Worm (Caenorhabditis elegans) whole organism, L4 larva: ENCODE results near the gene F13D2.1.

Source experiments
- F26F4.8 ChIP-seq: fragments of 200-800 bp; sonication (Bioruptor generic); conservative IDR thresholded peaks from 2 replicates; pipeline ENCODE4 v1.3.6; 2022; ENCODE audit warnings: missing genetic modification characterization, missing compliant biosample characterization
- R02D3.7 ChIP-seq: fragments of 150-350 bp; sonication (generic microtip); optimal IDR thresholded peaks from 3 replicates; lab custom pipeline; 2014; ENCODE audit warnings: missing biosample characterization, missing genetic modification characterization
- Y48G9A.11 ChIP-seq: fragments of 200-800 bp; sonication (Bioruptor generic); IDR thresholded peaks from 2 replicates; pipeline ENCODE4 v1.3.6; 2022; ENCODE audit warnings: missing genetic modification reagents, missing genetic modification characterization, missing compliant biosample characterization
- ZK337.2 ChIP-seq: fragments of 200-800 bp; sonication (Bioruptor generic); IDR thresholded peaks from 2 replicates; pipeline ENCODE4 v1.3.6; 2022; ENCODE audit warnings: missing genetic modification reagents, missing genetic modification characterization, missing compliant biosample characterization
- aha-1 ChIP-seq: fragments of 150-350 bp; peaks from one replicate; lab custom pipeline; 2014; ENCODE audit warnings: missing biosample characterization, missing genetic modification characterization
- aly-2 ChIP-seq: sonication (generic microtip); optimal IDR thresholded peaks from 2 replicates; lab custom pipeline; 2018; ENCODE audit warnings: missing biosample characterization, missing genetic modification characterization
- ama-1 ChIP-seq: fragments of 150-350 bp; optimal IDR thresholded peaks from 2 replicates; lab custom pipeline; 2014; ENCODE audit warnings: inconsistent platforms, mixed read lengths
- arid-1 ChIP-seq: fragments of 200-800 bp; sonication (Bioruptor generic); conservative IDR thresholded peaks from 2 replicates; pipeline ENCODE4 v1.3.6; 2022; ENCODE audit warnings: missing genetic modification reagents, missing genetic modification characterization, missing compliant biosample characterization
- attf-4 ChIP-seq: sonication (generic microtip); optimal IDR thresholded peaks from 3 replicates; lab custom pipeline; 2017; ENCODE audit warnings: missing biosample characterization, missing genetic modification characterization
- ceh-28 ChIP-seq: fragments of 150-350 bp; optimal IDR thresholded peaks from 2 replicates; lab custom pipeline; 2014; ENCODE audit warnings: missing biosample characterization, missing genetic modification reagents, missing genetic modification characterization
- ceh-32 ChIP-seq: sonication (generic microtip); optimal IDR thresholded peaks from 2 replicates; lab custom pipeline; 2016; ENCODE audit warnings: mild to moderate bottlenecking, missing genetic modification characterization, missing compliant biosample characterization; ENCODE audit not compliant: poor library complexity
- cey-2 ChIP-seq: sonication (generic microtip); optimal IDR thresholded peaks from 3 replicates; lab custom pipeline; 2017; ENCODE audit warnings: missing genetic modification characterization, mild to moderate bottlenecking, missing compliant biosample characterization, antibody characterized with exemption, borderline replicate concordance; ENCODE audit not compliant: insufficient read depth
- daf-16 ChIP-seq, 3 experiments: sonication (generic microtip); optimal IDR thresholded peaks; 2 replicates each; lab custom pipeline; 2016 to 2017; ENCODE audit warnings: missing genetic modification characterization in 3 of 3, missing genetic modification reagents in 3 of 3, mild to moderate bottlenecking in 2 of 3, missing compliant biosample characterization in 2 of 3, missing biosample characterization in 1 of 3, moderate library complexity in 1 of 3
- daf-8 ChIP-seq: fragments of 200-800 bp; sonication (Bioruptor generic); IDR thresholded peaks from 2 replicates; pipeline ENCODE4 v1.3.6; 2022; ENCODE audit warnings: missing genetic modification characterization, missing compliant biosample characterization
- duxl-1 ChIP-seq: sonication (generic microtip); optimal IDR thresholded peaks from 2 replicates; lab custom pipeline; 2016; ENCODE audit warnings: mild to moderate bottlenecking, missing genetic modification characterization, moderate library complexity, missing compliant biosample characterization; ENCODE audit not compliant: poor library complexity
- egl-27 ChIP-seq: sonication (generic microtip); optimal IDR thresholded peaks from 3 replicates; lab custom pipeline; 2017; ENCODE audit warnings: missing biosample characterization, missing genetic modification reagents, missing genetic modification characterization
- fos-1 ChIP-seq: fragments of 150-350 bp; optimal IDR thresholded peaks from 2 replicates; lab custom pipeline; 2014; ENCODE audit warnings: missing biosample characterization, missing genetic modification characterization
- hif-1 ChIP-seq, 2 experiments: sonication (generic microtip); optimal IDR thresholded peaks; 2 replicates each; lab custom pipeline; 2016 to 2017; ENCODE audit warnings: missing compliant biosample characterization in 2 of 2, missing genetic modification characterization in 2 of 2, missing genetic modification reagents in 2 of 2, missing genotype in 2 of 2, mild to moderate bottlenecking in 1 of 2
- hlh-11 ChIP-seq: fragments of 200-800 bp; sonication (Bioruptor generic); optimal IDR thresholded peaks from 2 replicates; lab custom pipeline; 2018; ENCODE audit warnings: mild to moderate bottlenecking, missing genetic modification characterization, missing compliant biosample characterization
- lin-1 ChIP-seq: fragments of 200-800 bp; sonication (Bioruptor generic); IDR thresholded peaks from 2 replicates; pipeline ENCODE4 v1.3.6; 2022; ENCODE audit warnings: missing genetic modification reagents, missing genetic modification characterization, missing compliant biosample characterization
- lin-15B ChIP-seq: fragments of 150-350 bp; sonication (generic microtip); optimal IDR thresholded peaks from 3 replicates; lab custom pipeline; 2014; ENCODE audit warnings: missing biosample characterization, missing genetic modification characterization
- mdt-29 ChIP-seq: fragments of 200-800 bp; sonication (Bioruptor generic); IDR thresholded peaks from 2 replicates; pipeline ENCODE4 v1.3.6; 2022; ENCODE audit warnings: missing genetic modification reagents, missing genetic modification characterization, missing compliant biosample characterization
- mep-1 ChIP-seq: fragments of 150-350 bp; sonication (generic microtip); optimal IDR thresholded peaks from 3 replicates; lab custom pipeline; 2014; ENCODE audit warnings: missing biosample characterization, missing genetic modification characterization
- mes-2 ChIP-seq: sonication (generic microtip); optimal IDR thresholded peaks from 2 replicates; lab custom pipeline; 2016; ENCODE audit warnings: missing genotype, mild to moderate bottlenecking, missing genetic modification characterization, missing compliant biosample characterization; ENCODE audit not compliant: poor library complexity, severe bottlenecking
- nhr-10 ChIP-seq: fragments of 150-350 bp; optimal IDR thresholded peaks from 2 replicates; lab custom pipeline; 2014; ENCODE audit warnings: missing biosample characterization, missing genetic modification characterization
- nhr-11 ChIP-seq: fragments of 150-350 bp; optimal IDR thresholded peaks from 2 replicates; lab custom pipeline; 2014; ENCODE audit warnings: missing biosample characterization, missing genetic modification characterization
- nhr-111 ChIP-seq: fragments of 200-800 bp; sonication (Bioruptor generic); optimal IDR thresholded peaks from 2 replicates; lab custom pipeline; 2018; ENCODE audit warnings: mild to moderate bottlenecking, missing genetic modification characterization, missing compliant biosample characterization
- nhr-237 ChIP-seq: sonication (generic microtip); optimal IDR thresholded peaks from 2 replicates; lab custom pipeline; 2017; ENCODE audit warnings: missing biosample characterization, missing genetic modification characterization
- nhr-25 ChIP-seq: sonication (generic microtip); optimal IDR thresholded peaks from 2 replicates; lab custom pipeline; 2017; ENCODE audit warnings: missing genetic modification characterization, mild to moderate bottlenecking, missing compliant biosample characterization, antibody characterized with exemption, moderate library complexity, borderline replicate concordance; ENCODE audit not compliant: insufficient read depth
- pqm-1 ChIP-seq: sonication (generic microtip); optimal IDR thresholded peaks from 2 replicates; lab custom pipeline; 2017; ENCODE audit warnings: missing biosample characterization, missing genetic modification characterization
- set-16 ChIP-seq: fragments of 200-800 bp; sonication (Bioruptor generic); IDR thresholded peaks from 2 replicates; pipeline ENCODE4 v1.3.6; 2022; ENCODE audit warnings: missing genetic modification reagents, missing genetic modification characterization, missing compliant biosample characterization
- snpc-4 ChIP-seq: fragments of 150-350 bp; optimal IDR thresholded peaks from 2 replicates; lab custom pipeline; 2014; ENCODE audit warnings: missing biosample characterization, missing genetic modification characterization
- unc-130 ChIP-seq: sonication (generic microtip); optimal IDR thresholded peaks from 2 replicates; lab custom pipeline; 2016; ENCODE audit warnings: missing genetic modification reagents, missing genetic modification characterization, missing compliant biosample characterization
- unc-62 ChIP-seq, 3 experiments: fragments of 150-350 bp in 1 of 3; sonication (generic microtip); optimal IDR thresholded peaks in 2 of 3; peaks in 1 of 3; 1 replicate in 1 of 3; 2 replicates in 2 of 3; lab custom pipeline; 2014 to 2017; ENCODE audit warnings: missing biosample characterization in 3 of 3, missing genetic modification characterization in 3 of 3, missing genetic modification reagents in 3 of 3, missing genotype in 1 of 3
- vab-7 ChIP-seq: fragments of 200-800 bp; sonication (Bioruptor generic); IDR thresholded peaks from 2 replicates; pipeline ENCODE4 v1.3.6; 2022; ENCODE audit warnings: missing genetic modification reagents, missing genetic modification characterization, missing compliant biosample characterization
- zfp-3 ChIP-seq: fragments of 200-800 bp; sonication (Bioruptor generic); conservative IDR thresholded peaks from 2 replicates; pipeline ENCODE4 v1.3.6; 2022; ENCODE audit warnings: missing genetic modification reagents, missing genetic modification characterization, missing compliant biosample characterization
- zip-11 ChIP-seq: fragments of 200-800 bp; sonication (Bioruptor generic); IDR thresholded peaks from 2 replicates; pipeline ENCODE4 v1.3.6; 2022; ENCODE audit warnings: missing genetic modification characterization, missing compliant biosample characterization
- ztf-11 ChIP-seq: fragments of 150-350 bp; optimal IDR thresholded peaks from 2 replicates; lab custom pipeline; 2014; ENCODE audit warnings: missing biosample characterization, missing genetic modification characterization

F13D2.1 gene

DNA sequence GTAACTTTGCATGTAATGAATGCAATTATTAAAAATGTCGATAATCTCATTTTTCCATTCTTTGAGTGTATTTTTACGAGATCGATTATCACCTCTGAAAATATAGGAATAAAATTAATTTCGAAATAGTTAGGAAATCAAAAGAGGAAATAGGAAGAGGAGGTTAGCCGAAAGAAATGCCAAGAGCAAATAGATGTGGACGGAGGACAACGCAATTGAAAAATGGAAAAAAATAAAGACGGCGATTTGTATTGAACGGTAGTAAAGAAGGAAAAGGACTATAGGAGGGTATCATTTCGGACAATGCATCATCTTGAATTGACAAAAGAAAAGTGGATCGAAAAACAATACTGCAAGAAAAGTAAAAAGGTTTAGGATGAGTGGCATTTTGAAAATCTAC, at the start of gene F13D2.1:
F13D2.1 (minus strand) TSS at position 101 of the 400 bp plus-strand sequence.
- TF ChIP-seq ceh-32 (tag; lab: Kevin White, UChicago) (no peak), arid-1 (no peak), nhr-111 (no peak), hlh-11 (tag; lab: Kevin White, UChicago) (no peak), mdt-29 (GFP tag; lab: Robert Waterston, UW) (no peak), snpc-4 (no peak), unc-62 (GFP tag; optimal IDR thresholded peaks at IDR 0.05 in 1 of 2; lab: Kevin White, UChicago) (peak in 1 of 2 experiments; percentile 5), unc-62 (tag; optimal IDR thresholded peaks at IDR 0.05; lab: Kevin White, UChicago) (no peak)
- TF ChIP-seq, all 104 proteins: peak for 1

- TF ChIP-seq attf-4 (no peak), mep-1 (no peak), ZK337.2 (no peak), ceh-28 (tag; lab: Kevin White, UChicago) (no peak), cey-2 (tag; lab: Kevin White, UChicago) (no peak), ztf-11 (no peak), Y48G9A.11 (GFP tag; lab: Robert Waterston, UW) (no peak), set-16 (GFP tag; lab: Robert Waterston, UW) (no peak), ama-1 (lab: Kevin White, UChicago) (no peak), unc-130 (GFP tag; lab: Kevin White, UChicago) (no peak), zfp-3 (no peak), fos-1 (no peak), egl-27 (no peak), nhr-237 (tag; lab: Kevin White, UChicago) (no peak), F26F4.8 (GFP tag; lab: Robert Waterston, UW) (no peak), lin-1 (GFP tag; lab: Robert Waterston, UW) (no peak), zip-11 (no peak), pqm-1 (no peak)
Measured at ce11 chrX:11226595-11226994, 37.2 kb upstream of the F13D2.1 start, which contains the start of gene C34F6.12. Gene C34F6.12, minus strand, starts transcription at chrX:11226695.

ce11 chrX:11222597-11223218, 33.3 kb upstream of the F13D2.1 start, which contains the start of gene C34F6.9:
Gene C34F6.9, minus strand, starts transcription at chrX:11222647.
- TF ChIP-seq daf-8 (GFP tag; lab: Robert Waterston, UW): no peak
- no peak for TF ChIP-seq lin-15B (tag; lab: Kevin White, UChicago)
- no peak for TF ChIP-seq aly-2
- TF ChIP-seq nhr-25 (tag; lab: Kevin White, UChicago): no peak
- no peak for TF ChIP-seq attf-4
- peak; percentile 82 for TF ChIP-seq aha-1 (tag; lab: Kevin White, UChicago)
- TF ChIP-seq daf-16 (GFP tag; optimal IDR thresholded peaks at IDR 0.05; lab: Kevin White, UChicago): no peak
- peak; percentile 19 for TF ChIP-seq daf-16 (tag; optimal IDR thresholded peaks at IDR 0.05; lab: Kevin White, UChicago)
- TF ChIP-seq nhr-237 (tag; lab: Kevin White, UChicago): no peak
- no peak for TF ChIP-seq vab-7
- no peak for TF ChIP-seq fos-1
- TF ChIP-seq nhr-10 (tag; lab: Kevin White, UChicago): no peak
- TF ChIP-seq F26F4.8 (GFP tag; lab: Robert Waterston, UW): no peak
- TF ChIP-seq nhr-11 (tag; lab: Kevin White, UChicago): no peak
- TF ChIP-seq R02D3.7 (tag; lab: Kevin White, UChicago): no peak
- TF ChIP-seq pqm-1: no peak
- TF ChIP-seq zip-11: no peak
- TF ChIP-seq duxl-1 (tag; lab: Kevin White, UChicago): no peak
- TF ChIP-seq mes-2: peak; percentile 16
- TF ChIP-seq hif-1 (tag; optimal IDR thresholded peaks at IDR 0.05; lab: Kevin White, UChicago): no peak
- no peak for TF ChIP-seq snpc-4
